Worm (Caenorhabditis elegans): ENCODE data around the gene spin-3.
A peak's percentile ranks its signal among the peaks of the same experiment; 100 is the strongest.

spin-3 gene

ce11 chrX:13157112-13157768 is 27.2 kb downstream of the spin-3 start:
- TF ChIP-seq ama-1 (optimal IDR thresholded peaks at IDR 0.05): no peak

- TF ChIP-seq flt-1 (GFP tag; IDR thresholded peaks at IDR 0.05): no peak
- no peak for TF ChIP-seq B0310.2 (tag; optimal IDR thresholded peaks at IDR 0.05)
- TF ChIP-seq ceh-36 (tag; optimal IDR thresholded peaks at IDR 0.05): no peak
- TF ChIP-seq scrt-1 (GFP tag; IDR thresholded peaks at IDR 0.05): no peak
- TF ChIP-seq hmbx-1 (tag; optimal IDR thresholded peaks at IDR 0.05): no peak
Measured at ce11 chrX:13158487-13158886, 28.4 kb downstream of the spin-3 start.

- TF ChIP-seq F13C5.2 (tag; optimal IDR thresholded peaks at IDR 0.05): no peak
- no peak for TF ChIP-seq B0310.2 (tag; optimal IDR thresholded peaks at IDR 0.05)
- TF ChIP-seq ceh-36 (tag; optimal IDR thresholded peaks at IDR 0.05): no peak
- TF ChIP-seq tbx-11 (GFP tag; IDR thresholded peaks at IDR 0.05): 0 out of 2 replicates have a peak, but pooled peaks have one; percentile 29
- no peak for TF ChIP-seq tra-4 (tag; optimal IDR thresholded peaks at IDR 0.05)
- peak; percentile 30 for TF ChIP-seq hmg-4 (GFP tag; optimal IDR thresholded peaks at IDR 0.05)
- TF ChIP-seq ama-1 (optimal IDR thresholded peaks at IDR 0.05): no peak
- no peak for TF ChIP-seq scrt-1 (GFP tag; IDR thresholded peaks at IDR 0.05)
Measured at ce11 chrX:13159005-13159404, 29.0 kb downstream of the spin-3 start.

- TF ChIP-seq scrt-1 (GFP tag; IDR thresholded peaks at IDR 0.05) (no peak), ceh-36 (tag; optimal IDR thresholded peaks at IDR 0.05) (no peak), flt-1 (GFP tag; IDR thresholded peaks at IDR 0.05) (no peak), ets-7 (tag; optimal IDR thresholded peaks at IDR 0.05) (no peak), tbx-11 (GFP tag; IDR thresholded peaks at IDR 0.05) (no peak), pes-1 (GFP tag; IDR thresholded peaks at IDR 0.05) (no peak), hmbx-1 (tag; optimal IDR thresholded peaks at IDR 0.05) (no peak), tra-4 (tag; optimal IDR thresholded peaks at IDR 0.05) (no peak), hnd-1 (tag; optimal IDR thresholded peaks at IDR 0.05) (no peak), hmg-4 (GFP tag; optimal IDR thresholded peaks at IDR 0.05) (no peak), B0310.2 (tag; optimal IDR thresholded peaks at IDR 0.05) (no peak), ceh-13 (GFP tag; optimal IDR thresholded peaks at IDR 0.05) (no peak), tbx-37 (GFP tag; conservative IDR thresholded peaks at IDR 0.05) (no peak), F13C5.2 (tag; optimal IDR thresholded peaks at IDR 0.05) (no peak), aly-1 (tag; optimal IDR thresholded peaks at IDR 0.05) (no peak)
Measured at ce11 chrX:13159890-13160289, 29.8 kb downstream of the spin-3 start.

- TF ChIP-seq tbx-37 (GFP tag; conservative IDR thresholded peaks at IDR 0.05) (no peak), F13C5.2 (tag; optimal IDR thresholded peaks at IDR 0.05) (no peak), scrt-1 (GFP tag; IDR thresholded peaks at IDR 0.05) (no peak), hnd-1 (tag; optimal IDR thresholded peaks at IDR 0.05) (no peak), aly-1 (tag; optimal IDR thresholded peaks at IDR 0.05) (no peak), flt-1 (GFP tag; IDR thresholded peaks at IDR 0.05) (no peak), B0310.2 (tag; optimal IDR thresholded peaks at IDR 0.05) (no peak), hmbx-1 (tag; optimal IDR thresholded peaks at IDR 0.05) (no peak)
Measured at ce11 chrX:13161778-13162177, 31.7 kb downstream of the spin-3 start.

- TF ChIP-seq tra-4 (tag; optimal IDR thresholded peaks at IDR 0.05) (no peak), sea-1 (GFP tag; conservative IDR thresholded peaks at IDR 0.05) (no peak), aly-1 (tag; optimal IDR thresholded peaks at IDR 0.05) (no peak), ceh-36 (tag; optimal IDR thresholded peaks at IDR 0.05) (no peak), tbx-37 (GFP tag; conservative IDR thresholded peaks at IDR 0.05) (no peak), hnd-1 (tag; optimal IDR thresholded peaks at IDR 0.05) (no peak), B0310.2 (tag; optimal IDR thresholded peaks at IDR 0.05) (no peak), scrt-1 (GFP tag; IDR thresholded peaks at IDR 0.05) (no peak), hmbx-1 (tag; optimal IDR thresholded peaks at IDR 0.05) (no peak), pes-1 (GFP tag; IDR thresholded peaks at IDR 0.05) (no peak), ceh-13 (GFP tag; optimal IDR thresholded peaks at IDR 0.05) (no peak), tbx-11 (GFP tag; IDR thresholded peaks at IDR 0.05) (no peak), F13C5.2 (tag; optimal IDR thresholded peaks at IDR 0.05) (no peak), ama-1 (optimal IDR thresholded peaks at IDR 0.05) (no peak), ets-7 (tag; optimal IDR thresholded peaks at IDR 0.05) (no peak)
Measured at ce11 chrX:13162351-13163038, 32.4 kb downstream of the spin-3 start.

- TF ChIP-seq hmg-4 (GFP tag; optimal IDR thresholded peaks at IDR 0.05): no peak
- TF ChIP-seq flt-1 (GFP tag; IDR thresholded peaks at IDR 0.05): no peak
Measured at ce11 chrX:13163185-13163584, 33.1 kb downstream of the spin-3 start.

- TF ChIP-seq sea-1 (GFP tag; conservative IDR thresholded peaks at IDR 0.05): no peak
- TF ChIP-seq hnd-1 (tag; optimal IDR thresholded peaks at IDR 0.05): no peak
- no peak for TF ChIP-seq B0310.2 (tag; optimal IDR thresholded peaks at IDR 0.05)
- TF ChIP-seq ceh-13 (GFP tag; optimal IDR thresholded peaks at IDR 0.05): no peak
- TF ChIP-seq hmbx-1 (tag; optimal IDR thresholded peaks at IDR 0.05): no peak
- no peak for TF ChIP-seq pes-1 (GFP tag; IDR thresholded peaks at IDR 0.05)
- TF ChIP-seq ama-1 (optimal IDR thresholded peaks at IDR 0.05): no peak
- no peak for TF ChIP-seq tbx-37 (GFP tag; conservative IDR thresholded peaks at IDR 0.05)
- TF ChIP-seq hmg-4 (GFP tag; optimal IDR thresholded peaks at IDR 0.05): no peak
Measured at ce11 chrX:13164301-13164700, 34.3 kb downstream of the spin-3 start.
